Fruit fly (Drosophila melanogaster) whole organism, embryonic: ENCODE results near the gene CG4338.
A peak's percentile ranks its signal among the peaks of the same experiment; 100 is the strongest.

ENCODE experiments used
- Aef1 ChIP-seq: fragments of 200-800 bp; sonication (Bioruptor generic); IDR thresholded peaks from 3 replicates; pipeline ENCODE4 v1.3.6; 2022; ENCODE audit warnings: missing biosample characterization, missing genetic modification characterization
- CG10267 ChIP-seq: fragments of 200-800 bp; sonication (Bioruptor generic); optimal IDR thresholded peaks from 2 replicates; lab custom pipeline; 2018; ENCODE audit warnings: missing biosample characterization, mild to moderate bottlenecking, missing genetic modification characterization, moderate library complexity
- CG10321 ChIP-seq: fragments of 200-800 bp; sonication (Bioruptor generic); IDR thresholded peaks from 2 replicates; pipeline ENCODE4 v1.3.6; 2022; ENCODE audit warnings: missing biosample characterization, missing genetic modification characterization
- CG11695 ChIP-seq: fragments of 200-800 bp; sonication (Bioruptor generic); IDR thresholded peaks from 3 replicates; pipeline ENCODE4 v1.3.6; 2022; ENCODE audit warnings: missing biosample characterization, missing genetic modification characterization
- CG12659 ChIP-seq: fragments of 200-800 bp; sonication (Bioruptor generic); optimal IDR thresholded peaks from 3 replicates; lab custom pipeline; 2017; ENCODE audit warnings: mild to moderate bottlenecking, missing biosample characterization, missing genetic modification reagents, missing genetic modification characterization
- CG12942 ChIP-seq: fragments of 200-800 bp; sonication (Bioruptor generic); optimal IDR thresholded peaks from 3 replicates; lab custom pipeline; 2016; ENCODE audit warnings: missing biosample characterization, missing genetic modification characterization
- CG13424 ChIP-seq: fragments of 200-800 bp; sonication (Bioruptor generic); optimal IDR thresholded peaks from 2 replicates; lab custom pipeline; 2019; ENCODE audit warnings: missing biosample characterization, mild to moderate bottlenecking, missing genetic modification characterization, moderate library complexity
- CG13894 ChIP-seq: fragments of 200-800 bp; sonication (Bioruptor generic); optimal IDR thresholded peaks from 3 replicates; lab custom pipeline; 2018; ENCODE audit warnings: missing biosample characterization, mild to moderate bottlenecking, missing genetic modification characterization, moderate library complexity
- CG14860 ChIP-seq: fragments of 200-800 bp; sonication (Bioruptor generic); IDR thresholded peaks from 3 replicates; pipeline ENCODE4 v1.3.6; 2022; ENCODE audit warnings: missing biosample characterization, missing genetic modification characterization; ENCODE audit not compliant: partially characterized antibody
- CG1647 ChIP-seq: fragments of 200-800 bp; sonication (Bioruptor generic); optimal IDR thresholded peaks from 3 replicates; lab custom pipeline; 2016; ENCODE audit warnings: missing biosample characterization, missing genetic modification characterization
- CG1792 ChIP-seq: fragments of 200-800 bp; sonication (Bioruptor generic); optimal IDR thresholded peaks from 2 replicates; lab custom pipeline; 2016; ENCODE audit warnings: missing biosample characterization, missing genetic modification characterization
- CG18262 ChIP-seq: fragments of 200-800 bp; optimal IDR thresholded peaks from 3 replicates; lab custom pipeline; 2019; ENCODE audit warnings: missing biosample characterization, mild to moderate bottlenecking, missing genetic modification characterization, moderate library complexity
- CG18476 ChIP-seq: fragments of 200-800 bp; sonication (Bioruptor generic); optimal IDR thresholded peaks from 2 replicates; lab custom pipeline; 2016; ENCODE audit warnings: missing biosample characterization, mild to moderate bottlenecking, missing genetic modification characterization
- CG2120 ChIP-seq: fragments of 200-800 bp; sonication (Bioruptor generic); optimal IDR thresholded peaks from 3 replicates; lab custom pipeline; 2016; ENCODE audit warnings: missing biosample characterization, missing genetic modification characterization
- CG31224 ChIP-seq: fragments of 200-800 bp; sonication (Bioruptor generic); IDR thresholded peaks from 2 replicates; pipeline ENCODE4 v1.3.6; 2022; ENCODE audit warnings: missing biosample characterization, missing genetic modification characterization
- CG31441 ChIP-seq: fragments of 200-800 bp; sonication (Bioruptor generic); IDR thresholded peaks from 2 replicates; pipeline ENCODE4 v1.3.6; 2022; ENCODE audit warnings: missing biosample characterization, missing genetic modification characterization
- CG32767 ChIP-seq: fragments of 200-800 bp; sonication (Bioruptor generic); IDR thresholded peaks from 2 replicates; pipeline ENCODE4 v1.3.6; 2022; ENCODE audit warnings: missing biosample characterization, missing genetic modification characterization
- CG34422 ChIP-seq: fragments of 200-800 bp; sonication (Bioruptor generic); IDR thresholded peaks from 3 replicates; pipeline ENCODE4 v1.3.6; 2022; ENCODE audit warnings: missing biosample characterization, missing genetic modification characterization
- CG6654 ChIP-seq: fragments of 200-800 bp; sonication (Bioruptor generic); optimal IDR thresholded peaks from 2 replicates; lab custom pipeline; 2017; ENCODE audit warnings: missing biosample characterization, mild to moderate bottlenecking, missing genetic modification characterization
- CG7839 ChIP-seq: fragments of 200-800 bp; sonication (Bioruptor generic); optimal IDR thresholded peaks from 3 replicates; lab custom pipeline; 2018; ENCODE audit warnings: missing biosample characterization, mild to moderate bottlenecking, missing genetic modification characterization, moderate library complexity
- CG7987 ChIP-seq: fragments of 200-800 bp; sonication (Bioruptor generic); optimal IDR thresholded peaks from 2 replicates; lab custom pipeline; 2018; ENCODE audit warnings: missing biosample characterization, mild to moderate bottlenecking, missing genetic modification characterization, moderate library complexity
- CG8089 ChIP-seq: fragments of 200-800 bp; sonication (Bioruptor generic); optimal IDR thresholded peaks from 3 replicates; lab custom pipeline; 2016; ENCODE audit warnings: missing biosample characterization, missing genetic modification characterization
- CG8388 ChIP-seq: fragments of 200-800 bp; sonication (Bioruptor generic); optimal IDR thresholded peaks from 2 replicates; lab custom pipeline; 2019; ENCODE audit warnings: missing biosample characterization, mild to moderate bottlenecking, missing genetic modification characterization, moderate library complexity
- CG8944 ChIP-seq: fragments of 200-800 bp; sonication (Bioruptor generic); optimal IDR thresholded peaks from 3 replicates; lab custom pipeline; 2016; ENCODE audit warnings: missing biosample characterization, missing genetic modification characterization
- CG9215 ChIP-seq: fragments of 200-800 bp; sonication (Bioruptor generic); IDR thresholded peaks from 2 replicates; pipeline ENCODE4 v1.3.6; 2022; ENCODE audit warnings: missing biosample characterization, missing genetic modification characterization
- Camta ChIP-seq: fragments of 200-800 bp; sonication (Bioruptor generic); optimal IDR thresholded peaks from 2 replicates; lab custom pipeline; 2016; ENCODE audit warnings: missing biosample characterization, missing genetic modification characterization
- CrebB ChIP-seq: fragments of 200-800 bp; sonication (Bioruptor generic); optimal IDR thresholded peaks from 3 replicates; lab custom pipeline; 2018; ENCODE audit warnings: missing biosample characterization, mild to moderate bottlenecking, missing genetic modification characterization
- Doc3 ChIP-seq: fragments of 200-800 bp; sonication (Bioruptor generic); IDR thresholded peaks from 3 replicates; pipeline ENCODE4 v1.3.6; 2022; ENCODE audit warnings: missing biosample characterization, missing genetic modification characterization; ENCODE audit not compliant: partially characterized antibody
- Lpt ChIP-seq: fragments of >200 bp; optimal IDR thresholded peaks from 2 replicates; lab custom pipeline; 2018; ENCODE audit warnings: missing biosample characterization, missing genetic modification characterization
- Myb ChIP-seq: fragments of 200-800 bp; sonication (Bioruptor generic); optimal IDR thresholded peaks from 2 replicates; lab custom pipeline; 2016; ENCODE audit warnings: missing biosample characterization, missing genetic modification characterization
- Poxn ChIP-seq: fragments of 200-800 bp; sonication (Bioruptor generic); IDR thresholded peaks from 2 replicates; pipeline ENCODE4 v1.3.6; 2022; ENCODE audit warnings: missing biosample characterization, missing genetic modification characterization
- Sin3A ChIP-seq: fragments of >200 bp; optimal IDR thresholded peaks from 2 replicates; lab custom pipeline; 2018
- TFAM ChIP-seq: fragments of 200-800 bp; sonication (Bioruptor generic); optimal IDR thresholded peaks from 2 replicates; lab custom pipeline; 2017; ENCODE audit warnings: missing biosample characterization, missing genetic modification characterization, inconsistent platforms
- al ChIP-seq: fragments of 200-800 bp; sonication (Bioruptor generic); IDR thresholded peaks from 2 replicates; pipeline ENCODE4 v1.3.6; 2022; ENCODE audit warnings: missing biosample characterization, missing genetic modification characterization
- cas ChIP-seq: fragments of 200-800 bp; sonication (Bioruptor generic); IDR thresholded peaks from 2 replicates; pipeline ENCODE4 v1.3.6; 2022; ENCODE audit warnings: missing biosample characterization, missing genetic modification characterization
- crp ChIP-seq, 2 experiments: fragments of 200-800 bp; sonication (Bioruptor generic); optimal IDR thresholded peaks; 2 replicates in 1 of 2; 3 replicates in 1 of 2; lab custom pipeline; 2017; ENCODE audit warnings: missing biosample characterization in 2 of 2, missing genetic modification characterization in 2 of 2, mild to moderate bottlenecking in 1 of 2, moderate library complexity in 1 of 2
- danr ChIP-seq: fragments of 200-800 bp; sonication (Bioruptor generic); IDR thresholded peaks from 2 replicates; pipeline ENCODE4 v1.3.6; 2022; ENCODE audit warnings: missing biosample characterization, missing genetic modification characterization
- ems ChIP-seq: fragments of 200-800 bp; sonication (Bioruptor generic); optimal IDR thresholded peaks from 3 replicates; lab custom pipeline; 2016; ENCODE audit warnings: missing biosample characterization, missing genetic modification characterization
- gem ChIP-seq: fragments of 200-800 bp; sonication (Bioruptor generic); optimal IDR thresholded peaks from 2 replicates; lab custom pipeline; 2019; ENCODE audit warnings: missing biosample characterization, mild to moderate bottlenecking, missing genetic modification characterization, moderate library complexity
- ham ChIP-seq: fragments of 200-800 bp; sonication (Bioruptor generic); IDR thresholded peaks from 2 replicates; pipeline ENCODE4 v1.3.6; 2022; ENCODE audit warnings: missing biosample characterization, missing genetic modification characterization
- kah ChIP-seq: fragments of 200-800 bp; sonication (Bioruptor generic); optimal IDR thresholded peaks from 2 replicates; lab custom pipeline; 2018; ENCODE audit warnings: missing biosample characterization, mild to moderate bottlenecking, missing genetic modification characterization
- ken ChIP-seq: fragments of 200-800 bp; sonication (Bioruptor generic); IDR thresholded peaks from 3 replicates; pipeline ENCODE4 v1.3.6; 2022; ENCODE audit warnings: missing biosample characterization, missing genetic modification characterization
- peb ChIP-seq: fragments of 200-800 bp; sonication (Bioruptor generic); IDR thresholded peaks from 2 replicates; pipeline ENCODE4 v1.3.6; 2022; ENCODE audit warnings: missing biosample characterization, missing genetic modification characterization
- phol ChIP-seq: fragments of 200-800 bp; sonication (Bioruptor generic); optimal IDR thresholded peaks from 3 replicates; lab custom pipeline; 2018; ENCODE audit warnings: missing biosample characterization, mild to moderate bottlenecking, missing genetic modification characterization, moderate library complexity
- pita ChIP-seq: fragments of 200-800 bp; sonication (Bioruptor generic); optimal IDR thresholded peaks from 2 replicates; lab custom pipeline; 2017; ENCODE audit warnings: missing biosample characterization, mild to moderate bottlenecking, missing genetic modification characterization
- pzg ChIP-seq: fragments of 200-800 bp; sonication (Bioruptor generic); optimal IDR thresholded peaks from 3 replicates; lab custom pipeline; 2018; ENCODE audit warnings: missing biosample characterization, mild to moderate bottlenecking, missing genetic modification characterization, moderate library complexity
- sd ChIP-seq: fragments of 200-800 bp; sonication (Bioruptor generic); optimal IDR thresholded peaks from 3 replicates; lab custom pipeline; 2018; ENCODE audit warnings: missing biosample characterization, mild to moderate bottlenecking, missing genetic modification characterization, moderate library complexity
- sob ChIP-seq: fragments of 200-800 bp; sonication (Bioruptor generic); IDR thresholded peaks from 2 replicates; pipeline ENCODE4 v1.3.6; 2022; ENCODE audit warnings: missing biosample characterization, missing genetic modification characterization
- ssp ChIP-seq: fragments of 200-800 bp; sonication (Bioruptor generic); IDR thresholded peaks from 2 replicates; pipeline ENCODE4 v1.3.6; 2022; ENCODE audit warnings: missing biosample characterization, missing genetic modification characterization
- tap ChIP-seq: fragments of 200-800 bp; optimal IDR thresholded peaks from 3 replicates; lab custom pipeline; 2019; ENCODE audit warnings: missing biosample characterization, mild to moderate bottlenecking, missing genetic modification characterization, moderate library complexity
- tgo ChIP-seq: fragments of 200-800 bp; sonication (Bioruptor generic); IDR thresholded peaks from 3 replicates; pipeline ENCODE4 v1.3.6; 2022; ENCODE audit warnings: missing biosample characterization, missing genetic modification characterization

CG4338 gene

dm6 chr3R:15229329-15229876, 45.9 kb upstream of the CG4338 start, which contains the start of the genes Art3 and mRpS10 (continued):
- TF ChIP-seq CG10321 (GFP tag; lab: Robert Waterston, UW) (peak; percentile 92), CrebB (tag; lab: Kevin White, UChicago) (peak; percentile 100), sob (peak; percentile 100), CG31441 (GFP tag; lab: Robert Waterston, UW) (peak; percentile 100), CG6654 (GFP tag; lab: Kevin White, UChicago) (peak; percentile 96), kah (GFP tag; lab: Kevin White, UChicago) (peak; percentile 99), ken (GFP tag; lab: Robert Waterston, UW) (peak; percentile 100), al (GFP tag; lab: Robert Waterston, UW) (peak; percentile 100), CG34422 (GFP tag; lab: Robert Waterston, UW) (peak; percentile 100), phol (tag; lab: Kevin White, UChicago) (peak; percentile 100), cas (peak; percentile 99), gem (tag; lab: Kevin White, UChicago) (peak; percentile 100), CG10267 (tag; lab: Kevin White, UChicago) (peak; percentile 100), sd (peak; percentile 99), CG32767 (GFP tag; lab: Robert Waterston, UW) (peak; percentile 100), CG12659 (GFP tag; lab: Kevin White, UChicago) (peak; percentile 100), CG7839 (tag; lab: Kevin White, UChicago) (peak; percentile 100), CG9215 (GFP tag; lab: Robert Waterston, UW) (peak; percentile 99), tap (tag; lab: Kevin White, UChicago) (peak; percentile 100), CG12942 (GFP tag; lab: Kevin White, UChicago) (peak; percentile 100), Myb (peak; percentile 96), Doc3 (GFP tag; lab: Robert Waterston, UW) (no peak), CG13424 (tag; lab: Kevin White, UChicago) (peak; percentile 100), CG18262 (tag; lab: Kevin White, UChicago) (peak; percentile 100), peb (GFP tag; lab: Robert Waterston, UW) (peak; percentile 100), Camta (GFP tag; lab: Kevin White, UChicago) (peak; percentile 100), CG31224 (GFP tag; lab: Robert Waterston, UW) (peak; percentile 99), Sin3A (peak; percentile 20), Lpt (no peak), CG8089 (GFP tag; lab: Kevin White, UChicago) (peak; percentile 100), ham (GFP tag; lab: Robert Waterston, UW) (peak; percentile 100), CG18476 (GFP tag; lab: Kevin White, UChicago) (peak; percentile 99), CG14860 (GFP tag; lab: Robert Waterston, UW) (no peak), ems (GFP tag; lab: Kevin White, UChicago) (peak; percentile 100), CG1792 (GFP tag; lab: Kevin White, UChicago) (peak; percentile 100), tgo (GFP tag; lab: Robert Waterston, UW) (peak; percentile 100), CG1647 (GFP tag; lab: Kevin White, UChicago) (peak; percentile 100), TFAM (GFP tag; lab: Kevin White, UChicago) (peak; percentile 97), Poxn (peak; percentile 100), CG8388 (GFP tag; lab: Kevin White, UChicago) (peak; percentile 100), danr (GFP tag; lab: Robert Waterston, UW) (peak; percentile 100), CG7987 (GFP tag; lab: Kevin White, UChicago) (peak; percentile 99), pzg (GFP tag; lab: Kevin White, UChicago) (peak; percentile 76), Aef1 (GFP tag; lab: Robert Waterston, UW) (peak; percentile 100), pita (GFP tag; lab: Kevin White, UChicago) (no peak), ssp (peak; percentile 97), CG13894 (tag; lab: Kevin White, UChicago) (peak; percentile 100), CG8944 (GFP tag; lab: Kevin White, UChicago) (peak; percentile 100), CG2120 (GFP tag; lab: Kevin White, UChicago) (peak; percentile 100), crp (GFP tag; optimal IDR thresholded peaks at IDR 0.05; lab: Kevin White, UChicago) (peak; percentile 55 to 80), CG11695 (GFP tag; lab: Robert Waterston, UW) (peak; percentile 100)
